Fruit fly (Drosophila melanogaster) whole organism, embryonic: ENCODE data around the gene CG13054.
A peak's percentile ranks its signal among the peaks of the same experiment; 100 is the strongest.

Experiments
- Atf-2 ChIP-seq: fragments of 200-800 bp; sonication (Bioruptor generic); optimal IDR thresholded peaks from 2 replicates; lab custom pipeline; 2016; ENCODE audit warnings: missing biosample characterization, missing genetic modification characterization
- BtbVII ChIP-seq: fragments of 200-800 bp; sonication (Bioruptor generic); optimal IDR thresholded peaks from 3 replicates; lab custom pipeline; 2017; ENCODE audit warnings: missing biosample characterization, mild to moderate bottlenecking, missing genetic modification characterization
- CG10462 ChIP-seq: fragments of 200-800 bp; sonication (Bioruptor generic); optimal IDR thresholded peaks from 2 replicates; lab custom pipeline; 2016; ENCODE audit warnings: missing biosample characterization, missing genetic modification characterization
- CG10565 ChIP-seq: fragments of 200-800 bp; sonication (Bioruptor generic); optimal IDR thresholded peaks from 3 replicates; lab custom pipeline; 2016; ENCODE audit warnings: missing biosample characterization, mild to moderate bottlenecking, missing genetic modification characterization
- CG11696 ChIP-seq: fragments of 200-800 bp; sonication (Bioruptor generic); IDR thresholded peaks from 2 replicates; pipeline ENCODE4 v1.3.6; 2022; ENCODE audit warnings: missing biosample characterization, missing genetic modification characterization
- CG1233 ChIP-seq: fragments of 200-800 bp; sonication (Bioruptor generic); optimal IDR thresholded peaks from 4 replicates; lab custom pipeline; 2018; ENCODE audit warnings: missing biosample characterization, mild to moderate bottlenecking, missing genetic modification characterization
- CG12391 ChIP-seq: fragments of 200-800 bp; sonication (Bioruptor generic); optimal IDR thresholded peaks from 3 replicates; lab custom pipeline; 2018; ENCODE audit warnings: missing biosample characterization, mild to moderate bottlenecking, missing genetic modification characterization, moderate library complexity
- CG14050 ChIP-seq: fragments of 200-800 bp; sonication (Bioruptor generic); IDR thresholded peaks from 3 replicates; pipeline ENCODE4 v1.3.6; 2022; ENCODE audit warnings: missing biosample characterization, missing genetic modification characterization
- CG1529 ChIP-seq: fragments of 200-800 bp; sonication (Bioruptor generic); optimal IDR thresholded peaks from 3 replicates; lab custom pipeline; 2018; ENCODE audit warnings: missing biosample characterization, missing genetic modification characterization
- CG15514 ChIP-seq: fragments of 200-800 bp; sonication (Bioruptor generic); optimal IDR thresholded peaks from 3 replicates; lab custom pipeline; 2017; ENCODE audit warnings: missing biosample characterization, missing genetic modification characterization, mild to moderate bottlenecking, moderate library complexity, missing genetic modification reagents
- CG2116 ChIP-seq: fragments of 200-800 bp; sonication (Bioruptor generic); optimal IDR thresholded peaks from 3 replicates; lab custom pipeline; 2018; ENCODE audit warnings: missing biosample characterization, mild to moderate bottlenecking, missing genetic modification characterization
- CG2120 ChIP-seq: fragments of 200-800 bp; sonication (Bioruptor generic); optimal IDR thresholded peaks from 3 replicates; lab custom pipeline; 2016; ENCODE audit warnings: missing biosample characterization, missing genetic modification characterization
- CG2678 ChIP-seq: fragments of 200-800 bp; sonication (Bioruptor generic); optimal IDR thresholded peaks from 3 replicates; lab custom pipeline; 2019; ENCODE audit warnings: missing biosample characterization, mild to moderate bottlenecking, missing genetic modification characterization, moderate library complexity
- CG3847 ChIP-seq: fragments of 200-800 bp; sonication (Bioruptor generic); IDR thresholded peaks from 2 replicates; pipeline ENCODE4 v1.3.6; 2022; ENCODE audit warnings: missing biosample characterization, missing genetic modification characterization
- CG4404 ChIP-seq: fragments of 200-800 bp; sonication (Bioruptor generic); IDR thresholded peaks from 2 replicates; pipeline ENCODE4 v1.3.6; 2022; ENCODE audit warnings: missing biosample characterization, missing genetic modification characterization
- CG6254 ChIP-seq: fragments of 200-800 bp; sonication (Bioruptor generic); optimal IDR thresholded peaks from 3 replicates; lab custom pipeline; 2017; ENCODE audit warnings: mild to moderate bottlenecking, missing biosample characterization, missing genetic modification reagents, missing genetic modification characterization
- CG7357 ChIP-seq: fragments of 200-800 bp; sonication (Bioruptor generic); IDR thresholded peaks from 3 replicates; pipeline ENCODE4 v1.3.6; 2022; ENCODE audit warnings: missing biosample characterization, missing genetic modification characterization
- CG8281 ChIP-seq: fragments of 200-800 bp; sonication (Bioruptor generic); optimal IDR thresholded peaks from 2 replicates; lab custom pipeline; 2018; ENCODE audit warnings: missing biosample characterization, mild to moderate bottlenecking, missing genetic modification characterization, moderate library complexity
- CHES-1-like ChIP-seq: fragments of 200-800 bp; sonication (Bioruptor generic); optimal IDR thresholded peaks from 2 replicates; lab custom pipeline; 2016; ENCODE audit warnings: missing biosample characterization, missing genetic modification characterization
- CrebB ChIP-seq: fragments of 200-800 bp; sonication (Bioruptor generic); optimal IDR thresholded peaks from 3 replicates; lab custom pipeline; 2018; ENCODE audit warnings: missing biosample characterization, mild to moderate bottlenecking, missing genetic modification characterization
- Dip3 ChIP-seq: fragments of 200-800 bp; sonication (Bioruptor generic); optimal IDR thresholded peaks from 3 replicates; lab custom pipeline; 2016; ENCODE audit warnings: missing biosample characterization, missing genetic modification characterization
- Doc2 ChIP-seq: fragments of 200-800 bp; sonication (Bioruptor generic); IDR thresholded peaks from 2 replicates; pipeline ENCODE4 v1.3.6; 2022; ENCODE audit warnings: missing biosample characterization, missing genetic modification characterization
- Doc3 ChIP-seq: fragments of 200-800 bp; sonication (Bioruptor generic); IDR thresholded peaks from 3 replicates; pipeline ENCODE4 v1.3.6; 2022; ENCODE audit warnings: missing biosample characterization, missing genetic modification characterization; ENCODE audit not compliant: partially characterized antibody
- Dref ChIP-seq: fragments of 200-800 bp; sonication (Bioruptor generic); IDR thresholded peaks from 2 replicates; pipeline ENCODE4 v1.3.6; 2022; ENCODE audit warnings: missing biosample characterization, missing genetic modification characterization
- E2f2 ChIP-seq: fragments of 200-800 bp; sonication (Bioruptor generic); IDR thresholded peaks from 2 replicates; pipeline ENCODE4 v1.3.6; 2022; ENCODE audit warnings: missing biosample characterization, missing genetic modification characterization
- HHEX ChIP-seq: fragments of 200-800 bp; sonication (Bioruptor generic); optimal IDR thresholded peaks from 3 replicates; lab custom pipeline; 2017; ENCODE audit warnings: missing biosample characterization, mild to moderate bottlenecking, missing genetic modification characterization, missing genetic modification reagents
- Med ChIP-seq: fragments of 200-800 bp; sonication (Bioruptor generic); peaks from one replicate; lab custom pipeline; 2016; ENCODE audit warnings: missing biosample characterization, missing genetic modification characterization, mild to moderate bottlenecking, inconsistent platforms, moderate library complexity
- NC2α ChIP-seq: fragments of 200-800 bp; sonication (Bioruptor generic); optimal IDR thresholded peaks from 2 replicates; lab custom pipeline; 2016; ENCODE audit warnings: missing biosample characterization, missing genetic modification characterization
- Neu2 ChIP-seq: fragments of 200-800 bp; sonication (Bioruptor generic); optimal IDR thresholded peaks from 3 replicates; lab custom pipeline; 2016; ENCODE audit warnings: missing biosample characterization, missing genetic modification characterization, borderline replicate concordance
- Six4 ChIP-seq: fragments of 200-800 bp; sonication (Bioruptor generic); optimal IDR thresholded peaks from 2 replicates; lab custom pipeline; 2016; ENCODE audit warnings: missing biosample characterization, missing genetic modification characterization
- Sry-δ ChIP-seq: fragments of 200-800 bp; sonication (Bioruptor generic); optimal IDR thresholded peaks from 2 replicates; lab custom pipeline; 2016; ENCODE audit warnings: missing biosample characterization, missing genetic modification characterization
- Vsx1 ChIP-seq: fragments of 200-800 bp; sonication (Bioruptor generic); optimal IDR thresholded peaks from 2 replicates; lab custom pipeline; 2017; ENCODE audit warnings: missing biosample characterization, mild to moderate bottlenecking, missing genetic modification characterization, missing genetic modification reagents
- ac ChIP-seq: fragments of 200-800 bp; sonication (Bioruptor generic); optimal IDR thresholded peaks from 3 replicates; lab custom pipeline; 2017; ENCODE audit warnings: missing biosample characterization, mild to moderate bottlenecking, missing genetic modification characterization
- cas ChIP-seq: fragments of 200-800 bp; sonication (Bioruptor generic); IDR thresholded peaks from 2 replicates; pipeline ENCODE4 v1.3.6; 2022; ENCODE audit warnings: missing biosample characterization, missing genetic modification characterization
- caup ChIP-seq: fragments of 200-800 bp; sonication (Bioruptor generic); optimal IDR thresholded peaks from 3 replicates; lab custom pipeline; 2017; ENCODE audit warnings: missing biosample characterization, mild to moderate bottlenecking, missing genetic modification characterization, moderate library complexity; ENCODE audit not compliant: severe bottlenecking
- danr ChIP-seq: fragments of 200-800 bp; sonication (Bioruptor generic); IDR thresholded peaks from 2 replicates; pipeline ENCODE4 v1.3.6; 2022; ENCODE audit warnings: missing biosample characterization, missing genetic modification characterization
- dm ChIP-seq: fragments of 200-800 bp; sonication (Bioruptor generic); optimal IDR thresholded peaks from 3 replicates; lab custom pipeline; 2016; ENCODE audit warnings: missing biosample characterization, missing genetic modification characterization
- gsb-n ChIP-seq: fragments of 200-800 bp; sonication (Bioruptor generic); optimal IDR thresholded peaks from 3 replicates; lab custom pipeline; 2018; ENCODE audit warnings: missing biosample characterization, mild to moderate bottlenecking, missing genetic modification characterization
- luna ChIP-seq: fragments of 200-800 bp; sonication (Bioruptor generic); optimal IDR thresholded peaks from 2 replicates; lab custom pipeline; 2016; ENCODE audit warnings: missing biosample characterization, missing genetic modification characterization
- nerfin-1 ChIP-seq: fragments of 200-800 bp; sonication (Bioruptor generic); optimal IDR thresholded peaks from 3 replicates; lab custom pipeline; 2019; ENCODE audit warnings: missing biosample characterization, mild to moderate bottlenecking, missing genetic modification characterization, moderate library complexity
- otp ChIP-seq: fragments of 200-800 bp; sonication (Bioruptor generic); IDR thresholded peaks from 3 replicates; pipeline ENCODE4, ENCODE4 v1.3.6; 2022; ENCODE audit warnings: missing biosample characterization, missing genetic modification characterization
- pnt ChIP-seq: fragments of 200-800 bp; sonication (Bioruptor generic); optimal IDR thresholded peaks from 3 replicates; lab custom pipeline; 2016; ENCODE audit warnings: missing biosample characterization, missing genetic modification characterization
- repo ChIP-seq: fragments of 200-800 bp; sonication (Bioruptor generic); optimal IDR thresholded peaks from 2 replicates; lab custom pipeline; 2016; ENCODE audit warnings: missing biosample characterization, missing genetic modification characterization
- rib ChIP-seq: fragments of 200-800 bp; sonication (Bioruptor generic); IDR thresholded peaks from 2 replicates; pipeline ENCODE4 v1.3.6; 2022; ENCODE audit warnings: missing biosample characterization, missing genetic modification characterization
- schlank ChIP-seq: fragments of 200-800 bp; sonication (Bioruptor generic); optimal IDR thresholded peaks from 2 replicates; lab custom pipeline; 2018; ENCODE audit warnings: missing biosample characterization, mild to moderate bottlenecking, missing genetic modification characterization
- slbo ChIP-seq: fragments of 200-800 bp; sonication (Bioruptor generic); IDR thresholded peaks from 2 replicates; pipeline ENCODE4 v1.3.6; 2022; ENCODE audit warnings: missing biosample characterization, missing genetic modification characterization
- so ChIP-seq: fragments of 200-800 bp; sonication (Bioruptor generic); IDR thresholded peaks from 3 replicates; pipeline ENCODE4 v1.3.6; 2022; ENCODE audit warnings: missing biosample characterization, missing genetic modification characterization
- sob ChIP-seq: fragments of 200-800 bp; sonication (Bioruptor generic); IDR thresholded peaks from 2 replicates; pipeline ENCODE4 v1.3.6; 2022; ENCODE audit warnings: missing biosample characterization, missing genetic modification characterization
- tx ChIP-seq: fragments of 200-800 bp; sonication (Bioruptor generic); optimal IDR thresholded peaks from 2 replicates; lab custom pipeline; 2016; ENCODE audit warnings: missing biosample characterization, missing genetic modification characterization
- vfl ChIP-seq: fragments of 200-800 bp; sonication (Bioruptor generic); optimal IDR thresholded peaks from 2 replicates; lab custom pipeline; 2016; ENCODE audit warnings: missing biosample characterization, missing genetic modification characterization
- zfh1 ChIP-seq: fragments of 200-800 bp; sonication (Bioruptor generic); IDR thresholded peaks from 3 replicates; pipeline ENCODE4 v1.3.6; 2022; ENCODE audit warnings: missing biosample characterization, missing genetic modification characterization

Gene CG13054

dm6 chr3L:16228659-16229205 lies 28.3 kb downstream of the CG13054 start, which contains the start of gene Tmx3 (continued):
- no peak for TF ChIP-seq ac (GFP tag; lab: Kevin White, UChicago)
- peak; percentile 88 for TF ChIP-seq zfh1 (GFP tag; lab: Robert Waterston, UW)
- peak; percentile 78 for TF ChIP-seq CG14050 (GFP tag; lab: Robert Waterston, UW)
- no peak for TF ChIP-seq BtbVII
- TF ChIP-seq CG11696, result no peak
- peak; percentile 93 for TF ChIP-seq dm (GFP tag; lab: Kevin White, UChicago)
- peak; percentile 55 for TF ChIP-seq CHES-1-like
- TF ChIP-seq Doc3 (GFP tag; lab: Robert Waterston, UW), result no peak
- no peak for TF ChIP-seq Vsx1 (GFP tag; lab: Kevin White, UChicago)
- no peak for TF ChIP-seq CG10565 (GFP tag; lab: Kevin White, UChicago)
- TF ChIP-seq Dip3 (GFP tag; lab: Kevin White, UChicago), result peak; percentile 72
- peak; percentile 62 for TF ChIP-seq caup (GFP tag; lab: Kevin White, UChicago)
- TF ChIP-seq vfl (GFP tag; lab: Kevin White, UChicago), result peak; percentile 49
- no peak for TF ChIP-seq luna (GFP tag; lab: Kevin White, UChicago)
- TF ChIP-seq Doc2 (GFP tag; lab: Robert Waterston, UW), result no peak
- TF ChIP-seq Med (GFP tag; lab: Kevin White, UChicago), result peak; percentile 94
- TF ChIP-seq rib, result peak; percentile 92
- peak; percentile 92 for TF ChIP-seq CG2678 (tag; lab: Kevin White, UChicago)
- TF ChIP-seq CrebB (tag; lab: Kevin White, UChicago), result peak; percentile 61
- TF ChIP-seq gsb-n (tag; lab: Kevin White, UChicago), result peak; percentile 85
- peak; percentile 28 for TF ChIP-seq CG6254 (GFP tag; lab: Kevin White, UChicago)
- TF ChIP-seq CG10462 (GFP tag; lab: Kevin White, UChicago), result peak; percentile 65
- peak; percentile 96 for TF ChIP-seq CG12391 (tag; lab: Kevin White, UChicago)
- peak; percentile 95 for TF ChIP-seq nerfin-1 (tag; lab: Kevin White, UChicago)
- TF ChIP-seq schlank, result peak; percentile 27
- peak; percentile 91 for TF ChIP-seq otp (GFP tag; lab: Robert Waterston, UW)
- TF ChIP-seq tx (GFP tag; lab: Kevin White, UChicago), result peak; percentile 22
- TF ChIP-seq CG2116, result peak; percentile 72
- peak; percentile 47 for TF ChIP-seq Atf-2
- TF ChIP-seq Dref (GFP tag; lab: Robert Waterston, UW), result no peak
- peak; percentile 77; the same call in 2 of the 3 replicates for TF ChIP-seq so (GFP tag; lab: Robert Waterston, UW)
- TF ChIP-seq Six4, result peak; percentile 75
- peak; percentile 21 for TF ChIP-seq CG1529 (GFP tag; lab: Kevin White, UChicago)
- peak; percentile 69 for TF ChIP-seq CG15514 (GFP tag; lab: Kevin White, UChicago)
- peak; percentile 73 for TF ChIP-seq E2f2 (GFP tag; lab: Robert Waterston, UW)
- TF ChIP-seq sob, result peak; percentile 95
- TF ChIP-seq CG4404 (GFP tag; lab: Robert Waterston, UW), result peak; percentile 83
- TF ChIP-seq CG1233 (GFP tag; lab: Kevin White, UChicago), result peak; percentile 85
- peak; percentile 77 for TF ChIP-seq HHEX (GFP tag; lab: Kevin White, UChicago)
- peak; percentile 50 for TF ChIP-seq CG8281
- no peak for TF ChIP-seq Neu2
- peak; percentile 77 for TF ChIP-seq danr
- peak; percentile 86 for TF ChIP-seq cas
- peak; percentile 94 for TF ChIP-seq CG3847 (GFP tag; lab: Robert Waterston, UW)
- peak; percentile 55 for TF ChIP-seq pnt (GFP tag; lab: Kevin White, UChicago)
- TF ChIP-seq CG7357 (GFP tag; lab: Robert Waterston, UW), result peak; percentile 77
- TF ChIP-seq Sry-δ (GFP tag; lab: Kevin White, UChicago), result peak; percentile 26
- peak; percentile 96 for TF ChIP-seq slbo (GFP tag; lab: Robert Waterston, UW)
- no peak for TF ChIP-seq NC2α
- TF ChIP-seq repo (GFP tag; lab: Kevin White, UChicago), result no peak
- TF ChIP-seq CG2120, result peak; percentile 88
